Fruit fly (Drosophila melanogaster) whole organism, embryonic: ENCODE measurements around the gene Kaz1-ORFB.
A peak's percentile ranks its signal among the peaks of the same experiment; 100 is the strongest.

Experiments
- BEAF-32 ChIP-seq: fragments of 200-800 bp; sonication (Bioruptor generic); optimal IDR thresholded peaks from 3 replicates; lab custom pipeline; 2017; ENCODE audit warnings: missing biosample characterization, missing genetic modification characterization, mild to moderate bottlenecking, moderate library complexity, missing genetic modification reagents
- CG11085 ChIP-seq: fragments of 200-800 bp; sonication (Bioruptor generic); IDR thresholded peaks from 2 replicates; pipeline ENCODE4 v1.3.6; 2022; ENCODE audit warnings: missing biosample characterization, missing genetic modification characterization
- CG11093 ChIP-seq: fragments of 200-800 bp; sonication (Bioruptor generic); IDR thresholded peaks from 3 replicates; pipeline ENCODE4 v1.3.6; 2022; ENCODE audit warnings: missing biosample characterization, missing genetic modification characterization
- CG12299 ChIP-seq: fragments of 200-800 bp; sonication (Bioruptor generic); optimal IDR thresholded peaks from 2 replicates; lab custom pipeline; 2018; ENCODE audit warnings: missing biosample characterization, mild to moderate bottlenecking, missing genetic modification characterization
- CG14441 ChIP-seq: fragments of 200-800 bp; sonication (Bioruptor generic); IDR thresholded peaks from 2 replicates; pipeline ENCODE4 v1.3.6; 2022; ENCODE audit warnings: missing biosample characterization, missing genetic modification characterization
- CG14667 ChIP-seq: fragments of 200-800 bp; sonication (Bioruptor generic); IDR thresholded peaks from 2 replicates; pipeline ENCODE4 v1.3.6; 2022; ENCODE audit warnings: missing biosample characterization, missing genetic modification characterization
- CG14860 ChIP-seq: fragments of 200-800 bp; sonication (Bioruptor generic); IDR thresholded peaks from 3 replicates; pipeline ENCODE4 v1.3.6; 2022; ENCODE audit warnings: missing biosample characterization, missing genetic modification characterization; ENCODE audit not compliant: partially characterized antibody
- CG15514 ChIP-seq: fragments of 200-800 bp; sonication (Bioruptor generic); optimal IDR thresholded peaks from 3 replicates; lab custom pipeline; 2017; ENCODE audit warnings: missing biosample characterization, missing genetic modification characterization, mild to moderate bottlenecking, moderate library complexity, missing genetic modification reagents
- CG1602 ChIP-seq: fragments of 200-800 bp; sonication (Bioruptor generic); optimal IDR thresholded peaks from 3 replicates; lab custom pipeline; 2016; ENCODE audit warnings: missing biosample characterization, missing genetic modification characterization
- CG17361 ChIP-seq: fragments of 200-800 bp; sonication (Bioruptor generic); IDR thresholded peaks from 3 replicates; pipeline ENCODE4 v1.3.6; 2022; ENCODE audit warnings: missing biosample characterization, missing genetic modification characterization
- CG17385 ChIP-seq: fragments of 200-800 bp; sonication (Bioruptor generic); optimal IDR thresholded peaks from 3 replicates; lab custom pipeline; 2018; ENCODE audit warnings: missing biosample characterization, mild to moderate bottlenecking, missing genetic modification characterization
- CG17568 ChIP-seq: fragments of 200-800 bp; sonication (Bioruptor generic); optimal IDR thresholded peaks from 2 replicates; lab custom pipeline; 2018; ENCODE audit warnings: missing biosample characterization, mild to moderate bottlenecking, missing genetic modification characterization, moderate library complexity
- CG17612 ChIP-seq: fragments of 200-800 bp; sonication (Bioruptor generic); IDR thresholded peaks from 2 replicates; pipeline ENCODE4 v1.3.6; 2022; ENCODE audit warnings: missing biosample characterization, missing genetic modification characterization
- CG17912 ChIP-seq: fragments of 200-800 bp; sonication (Bioruptor generic); optimal IDR thresholded peaks from 2 replicates; lab custom pipeline; 2018; ENCODE audit warnings: missing biosample characterization, mild to moderate bottlenecking, missing genetic modification characterization
- CG1792 ChIP-seq: fragments of 200-800 bp; sonication (Bioruptor generic); optimal IDR thresholded peaks from 2 replicates; lab custom pipeline; 2016; ENCODE audit warnings: missing biosample characterization, missing genetic modification characterization
- CG18764 ChIP-seq: fragments of 200-800 bp; sonication (Bioruptor generic); optimal IDR thresholded peaks from 3 replicates; lab custom pipeline; 2016; ENCODE audit warnings: missing biosample characterization, missing genetic modification characterization
- CG2875 ChIP-seq: fragments of 200-800 bp; sonication (Bioruptor generic); optimal IDR thresholded peaks from 2 replicates; lab custom pipeline; 2017; ENCODE audit warnings: missing biosample characterization, mild to moderate bottlenecking, missing genetic modification characterization, missing genetic modification reagents
- CG4854 ChIP-seq: fragments of 200-800 bp; sonication (Bioruptor generic); optimal IDR thresholded peaks from 2 replicates; lab custom pipeline; 2016; ENCODE audit warnings: missing biosample characterization, missing genetic modification characterization, inconsistent platforms
- CG7963 ChIP-seq: fragments of 200-800 bp; sonication (Bioruptor generic); IDR thresholded peaks from 3 replicates; pipeline ENCODE4 v1.3.6; 2022; ENCODE audit warnings: missing biosample characterization, missing genetic modification characterization; ENCODE audit not compliant: partially characterized antibody
- CTCF ChIP-seq: fragments of 200-800 bp; sonication (Bioruptor generic); optimal IDR thresholded peaks from 2 replicates; lab custom pipeline; 2017; ENCODE audit warnings: missing biosample characterization, mild to moderate bottlenecking, missing genetic modification characterization, moderate library complexity
- D ChIP-seq, 2 experiments: fragments of 200-800 bp in 1 of 2; fragments of >200 bp in 1 of 2; sonication (Bioruptor generic) in 1 of 2; optimal IDR thresholded peaks; 2 replicates in 1 of 2; 3 replicates in 1 of 2; lab custom pipeline; 2017; ENCODE audit warnings: mild to moderate bottlenecking in 1 of 2, missing biosample characterization in 1 of 2, missing genetic modification characterization in 1 of 2, missing genetic modification reagents in 1 of 2
- D19A ChIP-seq: fragments of 200-800 bp; optimal IDR thresholded peaks from 3 replicates; lab custom pipeline; 2019; ENCODE audit warnings: missing biosample characterization, mild to moderate bottlenecking, missing genetic modification characterization, moderate library complexity
- E2f2 ChIP-seq: fragments of 200-800 bp; sonication (Bioruptor generic); IDR thresholded peaks from 2 replicates; pipeline ENCODE4 v1.3.6; 2022; ENCODE audit warnings: missing biosample characterization, missing genetic modification characterization
- Fer3 ChIP-seq: fragments of 200-800 bp; sonication (Bioruptor generic); optimal IDR thresholded peaks from 2 replicates; lab custom pipeline; 2018; ENCODE audit warnings: missing biosample characterization, mild to moderate bottlenecking, missing genetic modification characterization, moderate library complexity
- HLH4C ChIP-seq: fragments of 200-800 bp; sonication (Bioruptor generic); IDR thresholded peaks from 3 replicates; pipeline ENCODE4 v1.3.6; 2022; ENCODE audit warnings: missing biosample characterization, missing genetic modification characterization; ENCODE audit not compliant: partially characterized antibody
- HLH54F ChIP-seq: fragments of 200-800 bp; sonication (Bioruptor generic); optimal IDR thresholded peaks from 3 replicates; lab custom pipeline; 2016; ENCODE audit warnings: missing biosample characterization, missing genetic modification characterization
- Hsf ChIP-seq: fragments of 200-800 bp; sonication (Bioruptor generic); optimal IDR thresholded peaks from 3 replicates; lab custom pipeline; 2016; ENCODE audit warnings: missing biosample characterization, missing genetic modification characterization
- Med ChIP-seq: fragments of 200-800 bp; sonication (Bioruptor generic); peaks from one replicate; lab custom pipeline; 2016; ENCODE audit warnings: missing biosample characterization, missing genetic modification characterization, mild to moderate bottlenecking, inconsistent platforms, moderate library complexity
- Side ChIP-seq: fragments of 200-800 bp; sonication (Bioruptor generic); optimal IDR thresholded peaks from 2 replicates; lab custom pipeline; 2016; ENCODE audit warnings: missing biosample characterization, missing genetic modification characterization
- Sry-β ChIP-seq: fragments of 200-800 bp; sonication (Bioruptor generic); optimal IDR thresholded peaks from 2 replicates; lab custom pipeline; 2018; ENCODE audit warnings: missing biosample characterization, mild to moderate bottlenecking, missing genetic modification characterization, moderate library complexity
- Stat92E ChIP-seq, 3 experiments: fragments of >200 bp in 2 of 3; fragments of 200-800 bp in 1 of 3; sonication (Bioruptor generic) in 1 of 3; optimal IDR thresholded peaks; 2 replicates each; lab custom pipeline; 2017 to 2019; ENCODE audit warnings: missing biosample characterization in 3 of 3, missing genetic modification characterization in 3 of 3, mild to moderate bottlenecking in 1 of 3, moderate library complexity in 1 of 3
- abd-A ChIP-seq: fragments of 200-800 bp; sonication (Bioruptor generic); optimal IDR thresholded peaks from 3 replicates; lab custom pipeline; 2019; ENCODE audit warnings: missing biosample characterization, mild to moderate bottlenecking, missing genetic modification characterization, moderate library complexity
- bigmax ChIP-seq: fragments of 200-800 bp; sonication (Bioruptor generic); optimal IDR thresholded peaks from 2 replicates; lab custom pipeline; 2018; ENCODE audit warnings: missing biosample characterization, mild to moderate bottlenecking, missing genetic modification characterization
- cad ChIP-seq: fragments of >200 bp; optimal IDR thresholded peaks from 2 replicates; lab custom pipeline; 2017; ENCODE audit warnings: missing biosample characterization, missing genetic modification characterization
- ci ChIP-seq: fragments of 200-800 bp; sonication (Bioruptor generic); IDR thresholded peaks from 3 replicates; pipeline ENCODE4 v1.3.6; 2022; ENCODE audit warnings: missing biosample characterization, missing genetic modification characterization
- corto ChIP-seq: fragments of 200-800 bp; sonication (Bioruptor generic); optimal IDR thresholded peaks from 2 replicates; lab custom pipeline; 2016; ENCODE audit warnings: missing biosample characterization, mild to moderate bottlenecking, missing genetic modification characterization, moderate library complexity
- crc ChIP-seq: fragments of 200-800 bp; sonication (Bioruptor generic); optimal IDR thresholded peaks from 2 replicates; lab custom pipeline; 2016; ENCODE audit warnings: missing biosample characterization, missing genetic modification characterization
- fd64A ChIP-seq: fragments of 200-800 bp; sonication (Bioruptor generic); optimal IDR thresholded peaks from 3 replicates; lab custom pipeline; 2018; ENCODE audit warnings: missing biosample characterization, mild to moderate bottlenecking, missing genetic modification characterization
- fru ChIP-seq: fragments of >200 bp; optimal IDR thresholded peaks from 2 replicates; lab custom pipeline; 2017
- gfzf ChIP-seq: fragments of 200-800 bp; sonication (Bioruptor generic); optimal IDR thresholded peaks from 2 replicates; lab custom pipeline; 2016; ENCODE audit warnings: missing biosample characterization, mild to moderate bottlenecking, missing genetic modification characterization, moderate library complexity
- grn ChIP-seq: fragments of 200-800 bp; sonication (Bioruptor generic); optimal IDR thresholded peaks from 3 replicates; lab custom pipeline; 2017; ENCODE audit warnings: missing biosample characterization, missing genetic modification characterization
- hbn ChIP-seq: fragments of 200-800 bp; sonication (Bioruptor generic); IDR thresholded peaks from 2 replicates; pipeline ENCODE4 v1.3.6; 2022; ENCODE audit warnings: missing biosample characterization, missing genetic modification characterization; ENCODE audit not compliant: partially characterized antibody
- lilli ChIP-seq: fragments of 200-800 bp; sonication (Bioruptor generic); optimal IDR thresholded peaks from 3 replicates; lab custom pipeline; 2016; ENCODE audit warnings: missing biosample characterization, missing genetic modification characterization
- mld ChIP-seq: fragments of 200-800 bp; sonication (Bioruptor generic); IDR thresholded peaks from 3 replicates; pipeline ENCODE4 v1.3.6; 2022; ENCODE audit warnings: missing biosample characterization, missing genetic modification characterization; ENCODE audit not compliant: partially characterized antibody
- org-1 ChIP-seq: fragments of 200-800 bp; sonication (Bioruptor generic); optimal IDR thresholded peaks from 2 replicates; lab custom pipeline; 2017; ENCODE audit warnings: missing biosample characterization, missing genetic modification characterization
- pb ChIP-seq: fragments of 200-800 bp; sonication (Bioruptor generic); optimal IDR thresholded peaks from 3 replicates; lab custom pipeline; 2016; ENCODE audit warnings: missing biosample characterization, missing genetic modification characterization
- pros ChIP-seq: fragments of 200-800 bp; sonication (Bioruptor generic); optimal IDR thresholded peaks from 3 replicates; lab custom pipeline; 2019; ENCODE audit warnings: missing biosample characterization, mild to moderate bottlenecking, missing genetic modification characterization, moderate library complexity
- schlank ChIP-seq: fragments of 200-800 bp; sonication (Bioruptor generic); optimal IDR thresholded peaks from 2 replicates; lab custom pipeline; 2018; ENCODE audit warnings: missing biosample characterization, mild to moderate bottlenecking, missing genetic modification characterization
- seq ChIP-seq: fragments of 200-800 bp; sonication (Bioruptor generic); IDR thresholded peaks from 2 replicates; pipeline ENCODE4 v1.3.6; 2022; ENCODE audit warnings: missing biosample characterization, missing genetic modification characterization
- ssp ChIP-seq: fragments of 200-800 bp; sonication (Bioruptor generic); IDR thresholded peaks from 2 replicates; pipeline ENCODE4 v1.3.6; 2022; ENCODE audit warnings: missing biosample characterization, missing genetic modification characterization
- zf30C ChIP-seq: fragments of 200-800 bp; sonication (Bioruptor generic); optimal IDR thresholded peaks from 3 replicates; lab custom pipeline; 2018; ENCODE audit warnings: missing biosample characterization, mild to moderate bottlenecking, missing genetic modification characterization

Gene Kaz1-ORFB

dm6 chr3L:211200-211599 is 5.2 kb upstream of the Kaz1-ORFB start, which contains the start of gene Prp4k:
TSS of gene Prp4k (minus strand) at chr3L:211457.
- TF ChIP-seq CG17361 (GFP tag; lab: Robert Waterston, UW) (no peak), Sry-β (no peak), CG14667 (GFP tag; lab: Robert Waterston, UW) (no peak), D19A (tag; lab: Kevin White, UChicago) (no peak), CG4854 (GFP tag; lab: Kevin White, UChicago) (no peak), bigmax (GFP tag; lab: Kevin White, UChicago) (peak; percentile 56), CG2875 (GFP tag; lab: Kevin White, UChicago) (no peak), schlank (no peak), D (optimal IDR thresholded peaks at IDR 0.05; lab: Kevin White, UChicago) (no peak), D (GFP tag; optimal IDR thresholded peaks at IDR 0.05; lab: Kevin White, UChicago) (no peak), CG18764 (no peak), org-1 (GFP tag; lab: Kevin White, UChicago) (no peak), CG17568 (GFP tag; lab: Kevin White, UChicago) (no peak), seq (GFP tag; lab: Robert Waterston, UW) (no peak), pb (GFP tag; lab: Kevin White, UChicago) (no peak), Hsf (GFP tag; lab: Kevin White, UChicago) (no peak), CG11085 (GFP tag; lab: Robert Waterston, UW) (no peak), Fer3 (tag; lab: Kevin White, UChicago) (no peak), grn (no peak), Side (no peak), ssp (GFP tag; lab: Robert Waterston, UW) (no peak), HLH4C (GFP tag; lab: Robert Waterston, UW) (no peak), CTCF (peak; percentile 0), CG12299 (no peak), CG17385 (GFP tag; lab: Kevin White, UChicago) (peak; percentile 92), ci (GFP tag; lab: Robert Waterston, UW) (no peak), BEAF-32 (peak; percentile 11), E2f2 (GFP tag; lab: Robert Waterston, UW) (no peak), CG14441 (GFP tag; lab: Robert Waterston, UW) (no peak), CG14860 (GFP tag; lab: Robert Waterston, UW) (0 out of 3 replicates have a peak, but pooled peaks have one; percentile 26), abd-A (tag; lab: Kevin White, UChicago) (no peak), lilli (GFP tag; lab: Kevin White, UChicago) (no peak), zf30C (GFP tag; lab: Kevin White, UChicago) (no peak), pros (no peak), CG17612 (GFP tag; lab: Robert Waterston, UW) (no peak), crc (GFP tag; lab: Kevin White, UChicago) (no peak), CG7963 (GFP tag; lab: Robert Waterston, UW) (no peak), hbn (GFP tag; lab: Robert Waterston, UW) (no peak), mld (GFP tag; lab: Robert Waterston, UW) (no peak), fru (lab: Kevin White, UChicago) (no peak), fd64A (no peak), CG15514 (GFP tag; lab: Kevin White, UChicago) (peak; percentile 39), CG11093 (GFP tag; lab: Robert Waterston, UW) (no peak), Stat92E (GFP tag; optimal IDR thresholded peaks at IDR 0.05; lab: Kevin White, UChicago) (peak in 1 of 3 experiments; percentile 33), CG17912 (GFP tag; lab: Kevin White, UChicago) (no peak), CG1602 (GFP tag; lab: Kevin White, UChicago) (no peak), CG1792 (GFP tag; lab: Kevin White, UChicago) (no peak), cad (GFP tag; lab: Kevin White, UChicago) (no peak), gfzf (GFP tag; lab: Kevin White, UChicago) (peak; percentile 67), HLH54F (GFP tag; lab: Kevin White, UChicago) (no peak), Med (GFP tag; lab: Kevin White, UChicago) (peak; percentile 70), corto (no peak)
